Comparison of ENCODE assay signal across 3 fruit fly cellular contexts in the genomic region with DNA sequence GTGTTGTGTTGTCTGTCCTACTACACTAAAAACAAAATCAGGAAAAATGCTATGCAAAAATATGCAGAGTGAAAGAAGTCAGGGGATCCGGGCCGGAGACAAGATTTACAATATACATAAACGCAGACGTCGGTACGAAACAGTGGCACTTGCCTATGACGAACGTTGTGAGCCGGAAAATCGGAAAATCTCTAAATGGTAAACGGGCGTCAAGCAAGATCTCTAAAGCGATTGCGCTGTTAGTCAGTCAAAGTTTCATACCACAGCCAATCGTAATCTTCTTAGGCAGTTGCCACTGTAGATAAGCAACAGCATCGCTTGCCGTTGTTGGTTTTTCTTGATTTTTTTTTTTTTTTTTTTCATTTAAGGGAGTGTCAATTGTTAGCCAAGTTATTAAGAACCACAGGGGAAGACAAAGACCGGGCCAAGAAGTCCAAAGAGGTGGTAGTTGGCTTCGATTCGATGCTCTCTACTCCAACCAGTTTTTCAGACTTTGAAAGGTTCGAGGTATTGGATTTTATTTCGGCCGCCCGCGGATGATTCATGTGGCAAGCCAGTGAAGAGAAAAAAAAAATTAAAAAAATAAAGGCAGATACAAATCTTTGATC.
TF ChIP-seq lines count a peak whose summit lies in the region.

No protein-coding gene starts in this region.

TF ChIP-seq in whole organism, embryonic, 481 proteins besides CTCF, POLR2A, EP300 and RAD21 (continued from another document and continues in another):
- peak; percentile 55 for TF ChIP-seq nom (GFP tag; optimal IDR thresholded peaks at IDR 0.05; lab: Kevin White, UChicago)
- no peak for TF ChIP-seq vfl (GFP tag; optimal IDR thresholded peaks at IDR 0.05; lab: Kevin White, UChicago)
- peak; percentile 78 for TF ChIP-seq Nf-YC (tag; optimal IDR thresholded peaks at IDR 0.05; lab: Kevin White, UChicago)
- peak; percentile 91 for TF ChIP-seq slbo (GFP tag; IDR thresholded peaks at IDR 0.05; lab: Robert Waterston, UW)
- TF ChIP-seq Dip3 (GFP tag; optimal IDR thresholded peaks at IDR 0.05; lab: Kevin White, UChicago) = peak; percentile 78
- peak; percentile 27 for TF ChIP-seq CG6765 (GFP tag; optimal IDR thresholded peaks at IDR 0.05; lab: Kevin White, UChicago)
- no peak for TF ChIP-seq usp (GFP tag; optimal IDR thresholded peaks at IDR 0.05; lab: Kevin White, UChicago)
- no peak for TF ChIP-seq CG16813 (GFP tag; IDR thresholded peaks at IDR 0.05; lab: Robert Waterston, UW; ENCODE audit: partially characterized antibody)
- TF ChIP-seq BEAF-32 (GFP tag; optimal IDR thresholded peaks at IDR 0.05; lab: Kevin White, UChicago) = no peak
- TF ChIP-seq emc (GFP tag; optimal IDR thresholded peaks at IDR 0.05; lab: Kevin White, UChicago) = no peak
- TF ChIP-seq CG7357 (GFP tag; IDR thresholded peaks at IDR 0.05; lab: Robert Waterston, UW) = peak; percentile 85
- TF ChIP-seq Lhr (GFP tag; optimal IDR thresholded peaks at IDR 0.05; lab: Kevin White, UChicago) = peak; percentile 12
- peak; percentile 78 for TF ChIP-seq repo (GFP tag; optimal IDR thresholded peaks at IDR 0.05; lab: Kevin White, UChicago)
- peak; percentile 80 for TF ChIP-seq CG11696 (GFP tag; IDR thresholded peaks at IDR 0.05; lab: Robert Waterston, UW)
- TF ChIP-seq CG15073 (GFP tag; optimal IDR thresholded peaks at IDR 0.05; lab: Kevin White, UChicago) = peak; percentile 24
- peak; percentile 74 for TF ChIP-seq CG9817 (tag; optimal IDR thresholded peaks at IDR 0.05; lab: Kevin White, UChicago)
- TF ChIP-seq CG17359 (tag; optimal IDR thresholded peaks at IDR 0.05; lab: Kevin White, UChicago) = no peak
- TF ChIP-seq lola (GFP tag; optimal IDR thresholded peaks at IDR 0.05; lab: Kevin White, UChicago) = peak in 1 of 3 experiments; percentile 48
- TF ChIP-seq CG16863 (GFP tag; optimal IDR thresholded peaks at IDR 0.05; lab: Kevin White, UChicago) = peak; percentile 71
- peak; percentile 86 for TF ChIP-seq klu (GFP tag; IDR thresholded peaks at IDR 0.05; lab: Robert Waterston, UW)
- TF ChIP-seq CG15601 (tag; optimal IDR thresholded peaks at IDR 0.05; lab: Kevin White, UChicago) = peak; percentile 30
- TF ChIP-seq crc (GFP tag; optimal IDR thresholded peaks at IDR 0.05; lab: Kevin White, UChicago) = peak; percentile 61
- TF ChIP-seq Tbp (GFP tag; optimal IDR thresholded peaks at IDR 0.05; lab: Kevin White, UChicago) = no peak
- peak; percentile 75 to 83 for TF ChIP-seq chif (GFP tag; optimal IDR thresholded peaks at IDR 0.05; lab: Kevin White, UChicago)
- peak; percentile 75 for TF ChIP-seq CG2120 (GFP tag; optimal IDR thresholded peaks at IDR 0.05; lab: Kevin White, UChicago)
- TF ChIP-seq ATbp (GFP tag; optimal IDR thresholded peaks at IDR 0.05; lab: Kevin White, UChicago) = peak; percentile 53
- TF ChIP-seq Nf-YA (GFP tag; IDR thresholded peaks at IDR 0.05; lab: Robert Waterston, UW) = peak; percentile 78
- TF ChIP-seq vnd (GFP tag; IDR thresholded peaks at IDR 0.05; lab: Robert Waterston, UW; ENCODE audit: partially characterized antibody) = no peak
- TF ChIP-seq kay (GFP tag; optimal IDR thresholded peaks at IDR 0.05; lab: Kevin White, UChicago) = peak; percentile 61
- TF ChIP-seq sc (optimal IDR thresholded peaks at IDR 0.05; lab: Kevin White, UChicago) = no peak
- peak; percentile 12 for TF ChIP-seq sc (GFP tag; optimal IDR thresholded peaks at IDR 0.05; lab: Kevin White, UChicago)
- TF ChIP-seq tgo (GFP tag; IDR thresholded peaks at IDR 0.05; lab: Robert Waterston, UW) = peak; percentile 92
- no peak for TF ChIP-seq CG8359 (GFP tag; optimal IDR thresholded peaks at IDR 0.05; lab: Kevin White, UChicago; ENCODE audit: borderline replicate concordance)
- peak; percentile 49 for TF ChIP-seq Neu2 (GFP tag; optimal IDR thresholded peaks at IDR 0.05; lab: Kevin White, UChicago; ENCODE audit: borderline replicate concordance)
- TF ChIP-seq Fer2 (tag; optimal IDR thresholded peaks at IDR 0.05; lab: Kevin White, UChicago) = peak; percentile 72
- TF ChIP-seq peb (GFP tag; IDR thresholded peaks at IDR 0.05; lab: Robert Waterston, UW) = peak; percentile 82
- peak; percentile 68 for TF ChIP-seq HLH54F (GFP tag; optimal IDR thresholded peaks at IDR 0.05; lab: Kevin White, UChicago)
- peak; percentile 87 for TF ChIP-seq Awh (GFP tag; IDR thresholded peaks at IDR 0.05; lab: Robert Waterston, UW)
- no peak for TF ChIP-seq sima (GFP tag; optimal IDR thresholded peaks at IDR 0.05; lab: Kevin White, UChicago)
- peak; percentile 86 for TF ChIP-seq H2.0 (GFP tag; IDR thresholded peaks at IDR 0.05; lab: Robert Waterston, UW)
- peak; percentile 70 for TF ChIP-seq slp2 (GFP tag; optimal IDR thresholded peaks at IDR 0.05; lab: Kevin White, UChicago)

TF ChIP-seq in whole organism, prepupa, 60 proteins besides CTCF, POLR2A, EP300 and RAD21 (continued from another document):
- peak; percentile 47 for TF ChIP-seq CG16779 (tag; optimal IDR thresholded peaks at IDR 0.05; lab: Kevin White, UChicago)
- TF ChIP-seq topi (GFP tag; optimal IDR thresholded peaks at IDR 0.05; lab: Kevin White, UChicago) = peak; percentile 85
- peak; percentile 84 for TF ChIP-seq CG10631 (GFP tag; optimal IDR thresholded peaks at IDR 0.05; lab: Kevin White, UChicago)
- peak; percentile 82 for TF ChIP-seq acj6 (GFP tag; optimal IDR thresholded peaks at IDR 0.05; lab: Kevin White, UChicago)
- TF ChIP-seq Hr4 (GFP tag; optimal IDR thresholded peaks at IDR 0.05; lab: Kevin White, UChicago) = peak; percentile 81
- TF ChIP-seq CG11762 (GFP tag; optimal IDR thresholded peaks at IDR 0.05; lab: Kevin White, UChicago; ENCODE audit: insufficient read depth) = peak; percentile 64
- TF ChIP-seq dac (GFP tag; optimal IDR thresholded peaks at IDR 0.05; lab: Kevin White, UChicago) = peak; percentile 51
- TF ChIP-seq CG11902 (GFP tag; optimal IDR thresholded peaks at IDR 0.05; lab: Kevin White, UChicago) = peak; percentile 82
- peak; percentile 84 for TF ChIP-seq CG6792 (GFP tag; optimal IDR thresholded peaks at IDR 0.05; lab: Kevin White, UChicago)
- TF ChIP-seq CG10669 (GFP tag; optimal IDR thresholded peaks at IDR 0.05; lab: Kevin White, UChicago) = peak; percentile 78
- TF ChIP-seq Met (GFP tag; optimal IDR thresholded peaks at IDR 0.05; lab: Kevin White, UChicago) = peak; percentile 83
- TF ChIP-seq Hr38 (GFP tag; optimal IDR thresholded peaks at IDR 0.05; lab: Kevin White, UChicago) = peak; percentile 9
- TF ChIP-seq Ets96B (tag; optimal IDR thresholded peaks at IDR 0.05; lab: Kevin White, UChicago) = peak; percentile 78
- peak; percentile 82 for TF ChIP-seq CG1621 (tag; optimal IDR thresholded peaks at IDR 0.05; lab: Kevin White, UChicago)
- TF ChIP-seq svp (GFP tag; lab: Kevin White, UChicago) = peak; percentile 90
- peak; percentile 77 for TF ChIP-seq fd59A (GFP tag; optimal IDR thresholded peaks at IDR 0.05; lab: Kevin White, UChicago)
- peak; percentile 15 for TF ChIP-seq Blimp-1 (GFP tag; optimal IDR thresholded peaks at IDR 0.05; lab: Kevin White, UChicago)
- peak; percentile 82 for TF ChIP-seq Eip75B (GFP tag; optimal IDR thresholded peaks at IDR 0.05; lab: Kevin White, UChicago)
- peak; percentile 81 for TF ChIP-seq CG6808 (GFP tag; optimal IDR thresholded peaks at IDR 0.05; lab: Kevin White, UChicago)
- peak; percentile 67 for TF ChIP-seq CG9139 (GFP tag; optimal IDR thresholded peaks at IDR 0.05; lab: Kevin White, UChicago)
- TF ChIP-seq CG11294 (GFP tag; IDR thresholded peaks at IDR 0.05; lab: Robert Waterston, UW) = peak; percentile 83
- TF ChIP-seq Eip78C (GFP tag; lab: Kevin White, UChicago) = peak; percentile 97
- TF ChIP-seq Lpt (GFP tag; optimal IDR thresholded peaks at IDR 0.05; lab: Kevin White, UChicago) = peak; percentile 67
- peak; percentile 85 for TF ChIP-seq Gug (GFP tag; IDR thresholded peaks at IDR 0.05; lab: Robert Waterston, UW)
- peak; percentile 85 for TF ChIP-seq CG7368 (GFP tag; optimal IDR thresholded peaks at IDR 0.05; lab: Kevin White, UChicago)
- peak; percentile 82 for TF ChIP-seq CG8119 (GFP tag; IDR thresholded peaks at IDR 0.05; lab: Robert Waterston, UW)
- TF ChIP-seq CG8632 (GFP tag; optimal IDR thresholded peaks at IDR 0.05; lab: Kevin White, UChicago) = peak; percentile 66
- TF ChIP-seq Eip93F (GFP tag; optimal IDR thresholded peaks at IDR 0.05; lab: Kevin White, UChicago) = peak; percentile 65
- TF ChIP-seq CG3919 (GFP tag; optimal IDR thresholded peaks at IDR 0.05; lab: Kevin White, UChicago) = peak; percentile 86
- peak; percentile 84 for TF ChIP-seq esn (GFP tag; optimal IDR thresholded peaks at IDR 0.05; lab: Kevin White, UChicago)
- TF ChIP-seq salr (GFP tag; optimal IDR thresholded peaks at IDR 0.05; lab: Kevin White, UChicago) = peak; percentile 54 to 73
- TF ChIP-seq CG15336 (GFP tag; IDR thresholded peaks at IDR 0.05; lab: Robert Waterston, UW) = peak; percentile 81
- no peak for TF ChIP-seq CG6854 (GFP tag; optimal IDR thresholded peaks at IDR 0.05; lab: Kevin White, UChicago)
- TF ChIP-seq vri (GFP tag; optimal IDR thresholded peaks at IDR 0.05; lab: Kevin White, UChicago) = peak; percentile 52
- TF ChIP-seq Sox102F (GFP tag; optimal IDR thresholded peaks at IDR 0.05; lab: Kevin White, UChicago) = peak; percentile 62
- peak; percentile 90 for TF ChIP-seq cyc (GFP tag; optimal IDR thresholded peaks at IDR 0.05; lab: Kevin White, UChicago)
- peak; percentile 86 for TF ChIP-seq OdsH (GFP tag; optimal IDR thresholded peaks at IDR 0.05; lab: Kevin White, UChicago)
- peak; percentile 91 for TF ChIP-seq spab (GFP tag; optimal IDR thresholded peaks at IDR 0.05; lab: Kevin White, UChicago)
- peak; percentile 94 for TF ChIP-seq CG6163 (GFP tag; IDR thresholded peaks at IDR 0.05; lab: Robert Waterston, UW)
- peak; percentile 76 to 94 for TF ChIP-seq ss (GFP tag; optimal IDR thresholded peaks at IDR 0.05; lab: Kevin White, UChicago)

TF ChIP-seq in whole organism, wandering third instar larva, 38 proteins besides CTCF, POLR2A, EP300 and RAD21 (continued from another document):
- TF ChIP-seq lola (GFP tag; optimal IDR thresholded peaks at IDR 0.05; lab: Kevin White, UChicago) = no peak
- TF ChIP-seq tai (GFP tag; optimal IDR thresholded peaks at IDR 0.05; lab: Kevin White, UChicago) = peak; percentile 40
- TF ChIP-seq Rel (GFP tag; optimal IDR thresholded peaks at IDR 0.05; lab: Kevin White, UChicago) = no peak
- TF ChIP-seq Rel (tag; optimal IDR thresholded peaks at IDR 0.05; lab: Kevin White, UChicago) = no peak
- peak; percentile 57 for TF ChIP-seq dmrt93B (GFP tag; optimal IDR thresholded peaks at IDR 0.05; lab: Kevin White, UChicago)
- peak; percentile 45 for TF ChIP-seq sv (GFP tag; optimal IDR thresholded peaks at IDR 0.05; lab: Kevin White, UChicago)
- no peak for TF ChIP-seq Hr83 (GFP tag; optimal IDR thresholded peaks at IDR 0.05; lab: Kevin White, UChicago; ENCODE audit: poor library complexity, severe bottlenecking)
- peak in 1 of 2 experiments; percentile 81 for TF ChIP-seq foxo (GFP tag; optimal IDR thresholded peaks at IDR 0.05; lab: Kevin White, UChicago)
- TF ChIP-seq Sp1 (GFP tag; optimal IDR thresholded peaks at IDR 0.05; lab: Kevin White, UChicago) = peak; percentile 60
- TF ChIP-seq Jra (GFP tag; optimal IDR thresholded peaks at IDR 0.05; lab: Kevin White, UChicago) = peak; percentile 29
- TF ChIP-seq Myc (optimal IDR thresholded peaks at IDR 0.05; lab: Kevin White, UChicago) = no peak
- no peak for TF ChIP-seq Hr78 (GFP tag; optimal IDR thresholded peaks at IDR 0.05; lab: Kevin White, UChicago)
- peak; percentile 69 for TF ChIP-seq OdsH (GFP tag; optimal IDR thresholded peaks at IDR 0.05; lab: Kevin White, UChicago)
